Worm (Caenorhabditis elegans) whole organism, young adult: Measurements from ENCODE around the gene syf-2.

Source experiments
- B0019.2 ChIP-seq: fragments of 200-800 bp; sonication (Bioruptor generic); conservative IDR thresholded peaks from 2 replicates; pipeline ENCODE4 v1.3.6; 2022; ENCODE audit warnings: missing genetic modification reagents, missing genetic modification characterization, missing compliant biosample characterization
- B0035.1 ChIP-seq: sonication (generic microtip); optimal IDR thresholded peaks from 2 replicates; lab custom pipeline; 2016; ENCODE audit warnings: missing genetic modification characterization, mild to moderate bottlenecking, missing compliant biosample characterization, missing genotype, missing genetic modification reagents
- F23B12.7 ChIP-seq: sonication (generic microtip); optimal IDR thresholded peaks from 2 replicates; lab custom pipeline; 2017; ENCODE audit warnings: missing genetic modification characterization, mild to moderate bottlenecking, missing compliant biosample characterization, antibody characterized with exemption, moderate library complexity; ENCODE audit not compliant: insufficient read depth
- K12H6.12 ChIP-seq: fragments of 200-800 bp; sonication (Bioruptor generic); optimal IDR thresholded peaks from 2 replicates; lab custom pipeline; 2018; ENCODE audit warnings: mild to moderate bottlenecking, missing genetic modification characterization, missing compliant biosample characterization
- Y53F4B.3 ChIP-seq: fragments of 200-800 bp; sonication (Bioruptor generic); IDR thresholded peaks from 2 replicates; pipeline ENCODE4 v1.3.6; 2022; ENCODE audit warnings: missing genetic modification reagents, missing genetic modification characterization, missing compliant biosample characterization
- Y95B8A.8 ChIP-seq: fragments of 200-800 bp; sonication (Bioruptor generic); IDR thresholded peaks from 2 replicates; pipeline ENCODE4 v1.3.6; 2022; ENCODE audit warnings: missing genetic modification reagents, missing genetic modification characterization, missing compliant biosample characterization
- attf-5 ChIP-seq: fragments of 200-800 bp; sonication (Bioruptor generic); optimal IDR thresholded peaks from 2 replicates; lab custom pipeline; 2018; ENCODE audit warnings: mild to moderate bottlenecking, missing genetic modification characterization, missing compliant biosample characterization
- cebp-1 ChIP-seq, 2 experiments: fragments of 200-800 bp in 1 of 2; sonication (Bioruptor generic) in 1 of 2; sonication (generic microtip) in 1 of 2; IDR thresholded peaks in 1 of 2; optimal IDR thresholded peaks in 1 of 2; 2 replicates each; pipeline versions ENCODE4 v1.3.6 to Lab custom; 2017 to 2022; ENCODE audit warnings: missing compliant biosample characterization in 2 of 2, missing genetic modification characterization in 2 of 2, mild to moderate bottlenecking in 1 of 2, missing genetic modification reagents in 1 of 2, moderate library complexity in 1 of 2
- ceh-100 ChIP-seq: fragments of 200-800 bp; sonication (Bioruptor generic); IDR thresholded peaks from 2 replicates; pipeline ENCODE4 v1.3.6; 2022; ENCODE audit warnings: missing genetic modification reagents, missing genetic modification characterization, missing compliant biosample characterization
- ceh-27 ChIP-seq: fragments of 200-800 bp; sonication (Bioruptor generic); optimal IDR thresholded peaks from 2 replicates; lab custom pipeline; 2018; ENCODE audit warnings: mild to moderate bottlenecking, missing genetic modification characterization, moderate library complexity, missing compliant biosample characterization
- ceh-40 ChIP-seq: fragments of 200-800 bp; sonication (Bioruptor generic); IDR thresholded peaks from 2 replicates; pipeline ENCODE4 v1.3.6; 2022; ENCODE audit warnings: missing genetic modification characterization, missing compliant biosample characterization
- ceh-58 ChIP-seq: fragments of 200-800 bp; sonication (Bioruptor generic); IDR thresholded peaks from 2 replicates; pipeline ENCODE4 v1.3.6; 2022; ENCODE audit warnings: missing genetic modification characterization, missing compliant biosample characterization
- ceh-79 ChIP-seq: sonication (generic microtip); optimal IDR thresholded peaks from 2 replicates; lab custom pipeline; 2017; ENCODE audit warnings: mild to moderate bottlenecking, missing genetic modification characterization, missing compliant biosample characterization
- efl-1 ChIP-seq: fragments of 150-350 bp; optimal IDR thresholded peaks from 2 replicates; lab custom pipeline; 2014; ENCODE audit warnings: missing biosample characterization, missing genetic modification reagents, missing genetic modification characterization
- ekl-4 ChIP-seq: fragments of 200-800 bp; sonication (Bioruptor generic); IDR thresholded peaks from 2 replicates; pipeline ENCODE4 v1.3.6; 2022; ENCODE audit warnings: missing genetic modification reagents, missing genetic modification characterization, missing compliant biosample characterization
- hmg-1.2 ChIP-seq: fragments of 200-800 bp; sonication (Bioruptor generic); IDR thresholded peaks from 2 replicates; pipeline ENCODE4 v1.3.6; 2022; ENCODE audit warnings: missing genetic modification reagents, missing genetic modification characterization, missing compliant biosample characterization
- let-526 ChIP-seq: fragments of 200-800 bp; sonication (Bioruptor generic); IDR thresholded peaks from 2 replicates; pipeline ENCODE4 v1.3.6; 2022; ENCODE audit warnings: missing genetic modification reagents, missing genetic modification characterization, missing compliant biosample characterization
- lin-40 ChIP-seq: sonication (generic microtip); optimal IDR thresholded peaks from 2 replicates; lab custom pipeline; 2016; ENCODE audit warnings: missing genetic modification characterization, mild to moderate bottlenecking, missing compliant biosample characterization, missing genotype, missing genetic modification reagents
- lin-54 ChIP-seq: fragments of 200-800 bp; sonication (Bioruptor generic); optimal IDR thresholded peaks from 2 replicates; lab custom pipeline; 2018; ENCODE audit warnings: mild to moderate bottlenecking, missing genetic modification characterization, missing compliant biosample characterization
- lsl-1 ChIP-seq: fragments of 200-800 bp; sonication (Bioruptor generic); optimal IDR thresholded peaks from 2 replicates; lab custom pipeline; 2018; ENCODE audit warnings: mild to moderate bottlenecking, missing genetic modification characterization, moderate library complexity, missing compliant biosample characterization
- madf-10 ChIP-seq: sonication (generic microtip); optimal IDR thresholded peaks from 2 replicates; lab custom pipeline; 2016; ENCODE audit warnings: mild to moderate bottlenecking, missing genetic modification characterization, missing compliant biosample characterization
- madf-3 ChIP-seq: fragments of 200-800 bp; sonication (Bioruptor generic); IDR thresholded peaks from 2 replicates; pipeline ENCODE4 v1.3.6; 2022; ENCODE audit warnings: missing genetic modification reagents, missing genetic modification characterization, missing compliant biosample characterization
- madf-6 ChIP-seq: fragments of 200-800 bp; sonication (Bioruptor generic); IDR thresholded peaks from 2 replicates; pipeline ENCODE4 v1.3.6; 2022; ENCODE audit warnings: missing genetic modification reagents, missing genetic modification characterization, missing compliant biosample characterization
- mcd-1 ChIP-seq: fragments of 200-800 bp; sonication (Bioruptor generic); IDR thresholded peaks from 2 replicates; pipeline ENCODE4 v1.3.6; 2022; ENCODE audit warnings: missing genetic modification reagents, missing genetic modification characterization, missing compliant biosample characterization
- nfyb-1 ChIP-seq: fragments of 200-800 bp; sonication (Bioruptor generic); IDR thresholded peaks from 2 replicates; pipeline ENCODE4 v1.3.6; 2022; ENCODE audit warnings: missing genetic modification reagents, missing genetic modification characterization, missing compliant biosample characterization
- nhr-80 ChIP-seq: sonication (generic microtip); optimal IDR thresholded peaks from 2 replicates; lab custom pipeline; 2016; ENCODE audit warnings: missing genetic modification characterization, missing compliant biosample characterization
- rpc-1 ChIP-seq, 2 experiments: fragments of 150-350 bp in 1 of 2; sonication (generic microtip) in 1 of 2; optimal IDR thresholded peaks; 2 replicates each; lab custom pipeline; 2014 to 2018; ENCODE audit warnings: missing biosample characterization in 1 of 2, missing genetic modification characterization in 1 of 2, missing genetic modification reagents in 1 of 2, missing genotype in 1 of 2
- snpc-1.1 ChIP-seq: sonication (generic microtip); optimal IDR thresholded peaks from 2 replicates; lab custom pipeline; 2017; ENCODE audit warnings: missing genetic modification characterization, mild to moderate bottlenecking, missing compliant biosample characterization, antibody characterized with exemption, moderate library complexity, missing genotype, missing genetic modification reagents; ENCODE audit not compliant: insufficient read depth
- snpc-1.3 ChIP-seq: sonication (generic microtip); optimal IDR thresholded peaks from 2 replicates; lab custom pipeline; 2017; ENCODE audit warnings: missing genetic modification characterization, mild to moderate bottlenecking, missing compliant biosample characterization, antibody characterized with exemption, moderate library complexity, missing genotype, missing genetic modification reagents; ENCODE audit not compliant: insufficient read depth
- snpc-4 ChIP-seq, 5 experiments: fragments of 150-350 bp in 1 of 5; sonication (generic microtip) in 4 of 5; optimal IDR thresholded peaks; 2 replicates each; lab custom pipeline; 2014 to 2018; ENCODE audit warnings: missing genetic modification characterization in 5 of 5, missing biosample characterization in 3 of 5, antibody characterized with exemption in 2 of 5, mild to moderate bottlenecking in 2 of 5, missing compliant biosample characterization in 2 of 5, missing genotype in 2 of 5, moderate library complexity in 2 of 5, missing genetic modification reagents in 1 of 5
- tbp1 ChIP-seq: fragments of 200-800 bp; sonication (Bioruptor generic); optimal IDR thresholded peaks from 2 replicates; lab custom pipeline; 2018; ENCODE audit warnings: mild to moderate bottlenecking, missing genetic modification characterization, missing compliant biosample characterization
- xnd-1 ChIP-seq: sonication (generic microtip); optimal IDR thresholded peaks from 2 replicates; lab custom pipeline; 2016; ENCODE audit warnings: missing genotype, missing genetic modification reagents, missing genetic modification characterization, missing compliant biosample characterization
- zfh-2 ChIP-seq: fragments of 200-800 bp; sonication (Bioruptor generic); conservative IDR thresholded peaks from 2 replicates; pipeline ENCODE4 v1.3.6; 2022; ENCODE audit warnings: missing genetic modification reagents, missing genetic modification characterization, missing compliant biosample characterization
- ztf-18 ChIP-seq: sonication (generic microtip); optimal IDR thresholded peaks from 2 replicates; lab custom pipeline; 2016; ENCODE audit warnings: missing genotype, mild to moderate bottlenecking, missing genetic modification characterization, missing compliant biosample characterization
- ztf-22 ChIP-seq: fragments of 200-800 bp; sonication (Bioruptor generic); optimal IDR thresholded peaks from 2 replicates; lab custom pipeline; 2018; ENCODE audit warnings: mild to moderate bottlenecking, missing genetic modification characterization, moderate library complexity, missing compliant biosample characterization
- ztf-3 ChIP-seq: fragments of 200-800 bp; sonication (Bioruptor generic); optimal IDR thresholded peaks from 2 replicates; lab custom pipeline; 2018; ENCODE audit warnings: mild to moderate bottlenecking, missing genetic modification characterization, missing compliant biosample characterization

The syf-2 gene

DNA sequence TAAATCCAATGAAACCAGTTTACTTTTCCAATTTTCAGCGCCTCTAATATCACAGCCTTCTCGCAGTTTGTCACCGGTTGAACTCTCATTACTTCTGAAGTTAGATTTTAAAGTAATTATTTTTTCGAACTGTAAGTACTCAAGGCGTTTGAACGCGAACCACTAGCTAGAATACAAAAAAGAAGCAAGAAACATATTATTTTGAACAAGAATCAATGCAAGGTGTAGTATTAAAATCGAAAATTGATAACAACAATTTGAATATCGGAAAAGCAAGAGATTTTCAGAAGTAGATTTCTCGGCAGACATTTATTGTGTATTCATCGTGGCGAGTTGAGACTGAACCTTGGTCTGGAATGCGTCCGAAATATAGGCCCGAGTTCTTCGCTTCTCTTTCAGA lies 36.1 kb upstream of the syf-2 start, which contains the start of gene exos-9:
TSS of gene exos-9 (minus strand) at position 101 of the 400 bp plus-strand sequence.
- no peak for TF ChIP-seq snpc-4 (GFP tag; optimal IDR thresholded peaks at IDR 0.05; lab: Kevin White, UChicago)
- TF ChIP-seq snpc-4 (tag; optimal IDR thresholded peaks at IDR 0.05; lab: Kevin White, UChicago), result peak in 1 of 4 experiments; percentile 19
- no peak for TF ChIP-seq let-526
- peak; percentile 2 for TF ChIP-seq lin-54 (GFP tag; lab: Kevin White, UChicago)

ce11 chrIII:7195325-7195724 lies 33.4 kb upstream of the syf-2 start, which contains the start of gene F37C12.18:
F37C12.18 (minus strand) TSS chrIII:7195425.
- TF ChIP-seq Y53F4B.3 (GFP tag; lab: Robert Waterston, UW), result no peak
- no peak for TF ChIP-seq ztf-22 (GFP tag; lab: Kevin White, UChicago)
- no peak for TF ChIP-seq ceh-58 (GFP tag; lab: Robert Waterston, UW)
- TF ChIP-seq snpc-1.1 (tag; lab: Kevin White, UChicago), result no peak

- TF ChIP-seq efl-1 (GFP tag; lab: Kevin White, UChicago) (no peak), hmg-1.2 (GFP tag; lab: Robert Waterston, UW) (peak; percentile 54; the same call in 1 of the 2 replicates)
Observed at ce11 chrIII:7192942-7193665, 31.2 kb upstream of the syf-2 start, which contains the start of gene mec-14. mec-14 (minus strand) TSS chrIII:7192992.

ce11 chrIII:7189581-7190128 lies 27.7 kb upstream of the syf-2 start, which contains the start of gene rps-21:
rps-21 (minus strand) TSS chrIII:7189631.
- TF ChIP-seq ceh-58 (GFP tag; lab: Robert Waterston, UW) (no peak), Y95B8A.8 (GFP tag; lab: Robert Waterston, UW) (peak; percentile 67; the same call in 1 of the 2 replicates), rpc-1 (optimal IDR thresholded peaks at IDR 0.05; lab: Kevin White, UChicago) (no peak), rpc-1 (tag; optimal IDR thresholded peaks at IDR 0.05; lab: Kevin White, UChicago) (no peak), attf-5 (peak; percentile 62), cebp-1 (GFP tag; IDR thresholded peaks at IDR 0.05; lab: Robert Waterston, UW) (0 out of 2 replicates have a peak, but pooled peaks have one; percentile 10), cebp-1 (tag; optimal IDR thresholded peaks at IDR 0.05; lab: Kevin White, UChicago) (peak; percentile 42), B0035.1 (tag; lab: Kevin White, UChicago) (no peak), ekl-4 (GFP tag; lab: Robert Waterston, UW) (0 out of 2 replicates have a peak, but pooled peaks have one; percentile 23), efl-1 (GFP tag; lab: Kevin White, UChicago) (peak; percentile 42), lin-54 (GFP tag; lab: Kevin White, UChicago) (peak; percentile 67), zfh-2 (no peak), K12H6.12 (tag; lab: Kevin White, UChicago) (peak; percentile 21), snpc-1.3 (tag; lab: Kevin White, UChicago) (peak; percentile 26), mcd-1 (GFP tag; lab: Robert Waterston, UW) (peak; percentile 77), nhr-80 (tag; lab: Kevin White, UChicago) (peak; percentile 42), ceh-40 (GFP tag; lab: Robert Waterston, UW) (no peak), madf-10 (tag; lab: Kevin White, UChicago) (peak; percentile 22), lsl-1 (GFP tag; lab: Kevin White, UChicago) (peak; percentile 21), madf-6 (GFP tag; lab: Robert Waterston, UW) (peak; percentile 59), B0019.2 (GFP tag; lab: Robert Waterston, UW) (0 out of 2 replicates have a peak, but pooled peaks have one; percentile 47), snpc-4 (GFP tag; optimal IDR thresholded peaks at IDR 0.05; lab: Kevin White, UChicago) (peak; percentile 18), snpc-4 (tag; optimal IDR thresholded peaks at IDR 0.05; lab: Kevin White, UChicago) (peak; percentile 23 to 56 (median 42)), ceh-100 (GFP tag; lab: Robert Waterston, UW) (peak; percentile 46; the same call in 1 of the 2 replicates), ceh-79 (tag; lab: Kevin White, UChicago) (no peak), ceh-27 (GFP tag; lab: Kevin White, UChicago) (peak; percentile 43), lin-40 (tag; lab: Kevin White, UChicago) (peak; percentile 49), hmg-1.2 (GFP tag; lab: Robert Waterston, UW) (peak; percentile 89), tbp1 (GFP tag; lab: Kevin White, UChicago) (peak; percentile 47), ztf-18 (tag; lab: Kevin White, UChicago) (peak; percentile 53), let-526 (no peak), nfyb-1 (GFP tag; lab: Robert Waterston, UW) (peak; percentile 30; the same call in 1 of the 2 replicates), ztf-3 (no peak), xnd-1 (tag; lab: Kevin White, UChicago) (no peak), madf-3 (GFP tag; lab: Robert Waterston, UW) (0 out of 2 replicates have a peak, but pooled peaks have one; percentile 16), F23B12.7 (tag; lab: Kevin White, UChicago) (peak; percentile 88)
